Fruit fly (Drosophila melanogaster): ENCODE data around the gene CG42750.

CG42750 gene

dm6 chr2L:18311564-18312279 is 36.2 kb upstream of the CG42750 start (continued):
- peak; percentile 9 for TF ChIP-seq abd-A (tag; optimal IDR thresholded peaks at IDR 0.05)
- no peak for TF ChIP-seq pnt (GFP tag; optimal IDR thresholded peaks at IDR 0.05)
- peak; percentile 33 for TF ChIP-seq BtbVII (GFP tag; optimal IDR thresholded peaks at IDR 0.05)
- TF ChIP-seq CG11504 (tag; optimal IDR thresholded peaks at IDR 0.05): peak; percentile 98
- peak; percentile 52 for TF ChIP-seq Blimp-1 (GFP tag; optimal IDR thresholded peaks at IDR 0.05)
- TF ChIP-seq Ets65A (GFP tag): no peak
- no peak for TF ChIP-seq Stat92E (GFP tag; optimal IDR thresholded peaks at IDR 0.05)
- no peak for TF ChIP-seq kah (GFP tag; optimal IDR thresholded peaks at IDR 0.05)
- TF ChIP-seq CG12769 (tag; optimal IDR thresholded peaks at IDR 0.05): peak; percentile 39
- no peak for TF ChIP-seq seq (GFP tag; IDR thresholded peaks at IDR 0.05)
- TF ChIP-seq vfl (GFP tag; optimal IDR thresholded peaks at IDR 0.05): no peak
- no peak for TF ChIP-seq nom (GFP tag; optimal IDR thresholded peaks at IDR 0.05)
- TF ChIP-seq onecut (GFP tag; IDR thresholded peaks at IDR 0.05): no peak
- TF ChIP-seq Eip74EF (GFP tag; optimal IDR thresholded peaks at IDR 0.05): no peak
- TF ChIP-seq CG14014 (GFP tag; IDR thresholded peaks at IDR 0.05): no peak
- TF ChIP-seq CG2199 (GFP tag; IDR thresholded peaks at IDR 0.05): peak; percentile 92; the same call in 2 of the 3 replicates
- no peak for TF ChIP-seq Ptx1 (GFP tag; IDR thresholded peaks at IDR 0.05)
- TF ChIP-seq crc (GFP tag; optimal IDR thresholded peaks at IDR 0.05): no peak

- TF ChIP-seq Max (GFP tag; optimal IDR thresholded peaks at IDR 0.05) (no peak), CG7987 (GFP tag; optimal IDR thresholded peaks at IDR 0.05) (no peak), CG33557 (GFP tag; optimal IDR thresholded peaks at IDR 0.05) (peak; percentile 61), jing (GFP tag; optimal IDR thresholded peaks at IDR 0.05) (no peak), gem (tag; optimal IDR thresholded peaks at IDR 0.05) (peak; percentile 84), Dbx (GFP tag; IDR thresholded peaks at IDR 0.05) (no peak), E2f2 (GFP tag; IDR thresholded peaks at IDR 0.05) (peak; percentile 32; the same call in 1 of the 2 replicates), crp (GFP tag; optimal IDR thresholded peaks at IDR 0.05) (no peak), CG10321 (GFP tag; IDR thresholded peaks at IDR 0.05) (no peak), CoRest (tag; optimal IDR thresholded peaks at IDR 0.05) (peak; percentile 51), pum (GFP tag; optimal IDR thresholded peaks at IDR 0.05) (no peak), dmrt11E (tag; optimal IDR thresholded peaks at IDR 0.05) (peak; percentile 80), ssp (GFP tag; IDR thresholded peaks at IDR 0.05) (peak; percentile 42; the same call in 1 of the 2 replicates), Meics (GFP tag; optimal IDR thresholded peaks at IDR 0.05) (peak; percentile 54), CG1529 (GFP tag; optimal IDR thresholded peaks at IDR 0.05) (peak; percentile 54), GATAe (GFP tag; conservative IDR thresholded peaks at IDR 0.05) (no peak), CG2202 (tag; optimal IDR thresholded peaks at IDR 0.05) (peak; percentile 52), chif (GFP tag; optimal IDR thresholded peaks at IDR 0.05) (no peak), pfk (GFP tag; optimal IDR thresholded peaks at IDR 0.05) (no peak), Gsc (GFP tag; IDR thresholded peaks at IDR 0.05) (no peak), CG17359 (tag; optimal IDR thresholded peaks at IDR 0.05) (peak; percentile 73), so (GFP tag; IDR thresholded peaks at IDR 0.05) (peak; percentile 25; the same call in 1 of the 3 replicates), CG3838 (GFP tag; optimal IDR thresholded peaks at IDR 0.05) (no peak), CG17568 (GFP tag; optimal IDR thresholded peaks at IDR 0.05) (peak; percentile 9), chinmo (GFP tag; IDR thresholded peaks at IDR 0.05; ENCODE audit: partially characterized antibody) (no peak), stc (GFP tag; IDR thresholded peaks at IDR 0.05) (peak; percentile 64), dan (GFP tag; IDR thresholded peaks at IDR 0.05) (no peak), CG12236 (GFP tag; optimal IDR thresholded peaks at IDR 0.05) (no peak), tgo (GFP tag; IDR thresholded peaks at IDR 0.05) (no peak), Taf1 (GFP tag; IDR thresholded peaks at IDR 0.05) (no peak), peb (GFP tag; IDR thresholded peaks at IDR 0.05) (no peak), Hsf (GFP tag; optimal IDR thresholded peaks at IDR 0.05) (peak; percentile 8)
Measured at dm6 chr2L:18310489-18310888, 34.9 kb upstream of the CG42750 start.

Measured in whole organism, embryonic.